Fruit fly (Drosophila melanogaster): ENCODE measurements around the gene CG3566.

dm6 chrX:6252897-6253540, 23.5 kb downstream of the CG3566 start:
- TF ChIP-seq Hr96 (GFP tag; optimal IDR thresholded peaks at IDR 0.05): no peak
- TF ChIP-seq ovo (GFP tag; optimal IDR thresholded peaks at IDR 0.05): no peak
- no peak for TF ChIP-seq CG5204 (GFP tag; optimal IDR thresholded peaks at IDR 0.05)
- no peak for TF ChIP-seq Crg-1 (GFP tag; optimal IDR thresholded peaks at IDR 0.05)
- no peak for TF ChIP-seq CG11617 (GFP tag; optimal IDR thresholded peaks at IDR 0.05)
